Fruit fly (Drosophila melanogaster) whole organism, embryonic: Measurements from ENCODE around the gene egh.

Experiments used
- Adf1 ChIP-seq: fragments of 200-800 bp; sonication (Bioruptor generic); IDR thresholded peaks from 2 replicates; pipeline ENCODE4 v1.3.6; 2022; ENCODE audit warnings: missing biosample characterization, missing genetic modification characterization
- BEAF-32 ChIP-seq: fragments of 200-800 bp; sonication (Bioruptor generic); optimal IDR thresholded peaks from 3 replicates; lab custom pipeline; 2017; ENCODE audit warnings: missing biosample characterization, missing genetic modification characterization, mild to moderate bottlenecking, moderate library complexity, missing genetic modification reagents
- CG10654 ChIP-seq: fragments of 200-800 bp; sonication (Bioruptor generic); optimal IDR thresholded peaks from 2 replicates; lab custom pipeline; 2016; ENCODE audit warnings: missing biosample characterization, missing genetic modification characterization
- CG14710 ChIP-seq: fragments of 200-800 bp; sonication (Bioruptor generic); optimal IDR thresholded peaks from 3 replicates; lab custom pipeline; 2019; ENCODE audit warnings: missing biosample characterization, mild to moderate bottlenecking, missing genetic modification characterization, moderate library complexity
- CG17802 ChIP-seq: fragments of 200-800 bp; sonication (Bioruptor generic); optimal IDR thresholded peaks from 2 replicates; lab custom pipeline; 2018; ENCODE audit warnings: missing biosample characterization, mild to moderate bottlenecking, missing genetic modification characterization, moderate library complexity
- CG2116 ChIP-seq: fragments of 200-800 bp; sonication (Bioruptor generic); optimal IDR thresholded peaks from 3 replicates; lab custom pipeline; 2018; ENCODE audit warnings: missing biosample characterization, mild to moderate bottlenecking, missing genetic modification characterization
- CG2129 ChIP-seq: fragments of 200-800 bp; sonication (Bioruptor generic); IDR thresholded peaks from 2 replicates; pipeline ENCODE4 v1.3.6; 2022; ENCODE audit warnings: missing biosample characterization, missing genetic modification characterization; ENCODE audit not compliant: partially characterized antibody
- CG3065 ChIP-seq: fragments of 200-800 bp; sonication (Bioruptor generic); optimal IDR thresholded peaks from 2 replicates; lab custom pipeline; 2016; ENCODE audit warnings: missing biosample characterization, missing genetic modification characterization
- CG8478 ChIP-seq: fragments of >200 bp; optimal IDR thresholded peaks from 2 replicates; lab custom pipeline; 2018
- CHES-1-like ChIP-seq: fragments of 200-800 bp; sonication (Bioruptor generic); optimal IDR thresholded peaks from 2 replicates; lab custom pipeline; 2016; ENCODE audit warnings: missing biosample characterization, missing genetic modification characterization
- D19A ChIP-seq: fragments of 200-800 bp; optimal IDR thresholded peaks from 3 replicates; lab custom pipeline; 2019; ENCODE audit warnings: missing biosample characterization, mild to moderate bottlenecking, missing genetic modification characterization, moderate library complexity
- D19B ChIP-seq: fragments of 200-800 bp; sonication (Bioruptor generic); optimal IDR thresholded peaks from 2 replicates; lab custom pipeline; 2017; ENCODE audit warnings: missing biosample characterization, mild to moderate bottlenecking, missing genetic modification characterization
- Drgx ChIP-seq: fragments of 200-800 bp; sonication (Bioruptor generic); IDR thresholded peaks from 2 replicates; pipeline ENCODE4 v1.3.6; 2022; ENCODE audit warnings: missing biosample characterization, missing genetic modification characterization
- Ets65A ChIP-seq: fragments of 200-800 bp; sonication (Bioruptor generic); peaks from one replicate; lab custom pipeline; 2016; ENCODE audit warnings: missing biosample characterization, missing genetic modification characterization
- Fer3 ChIP-seq: fragments of 200-800 bp; sonication (Bioruptor generic); optimal IDR thresholded peaks from 2 replicates; lab custom pipeline; 2018; ENCODE audit warnings: missing biosample characterization, mild to moderate bottlenecking, missing genetic modification characterization, moderate library complexity
- HHEX ChIP-seq: fragments of 200-800 bp; sonication (Bioruptor generic); optimal IDR thresholded peaks from 3 replicates; lab custom pipeline; 2017; ENCODE audit warnings: missing biosample characterization, mild to moderate bottlenecking, missing genetic modification characterization, missing genetic modification reagents
- Hr51 ChIP-seq, 2 experiments: fragments of 200-800 bp; sonication (Bioruptor generic); optimal IDR thresholded peaks; 2 replicates in 1 of 2; 3 replicates in 1 of 2; lab custom pipeline; 2016 to 2018; ENCODE audit warnings: missing biosample characterization in 2 of 2, missing genetic modification characterization in 2 of 2, mild to moderate bottlenecking in 1 of 2, moderate library complexity in 1 of 2
- Lpt ChIP-seq: fragments of >200 bp; optimal IDR thresholded peaks from 2 replicates; lab custom pipeline; 2018; ENCODE audit warnings: missing biosample characterization, missing genetic modification characterization
- NK7.1 ChIP-seq: fragments of 200-800 bp; sonication (Bioruptor generic); optimal IDR thresholded peaks from 3 replicates; lab custom pipeline; 2016; ENCODE audit warnings: missing biosample characterization, missing genetic modification characterization
- Neu2 ChIP-seq: fragments of 200-800 bp; sonication (Bioruptor generic); optimal IDR thresholded peaks from 3 replicates; lab custom pipeline; 2016; ENCODE audit warnings: missing biosample characterization, missing genetic modification characterization, borderline replicate concordance
- Scr ChIP-seq: fragments of 200-800 bp; sonication (Bioruptor generic); IDR thresholded peaks from 2 replicates; pipeline ENCODE4 v1.3.6; 2022; ENCODE audit warnings: missing biosample characterization, missing genetic modification characterization; ENCODE audit not compliant: partially characterized antibody
- Sox102F ChIP-seq: fragments of 200-800 bp; sonication (Bioruptor generic); optimal IDR thresholded peaks from 2 replicates; lab custom pipeline; 2018; ENCODE audit warnings: missing biosample characterization, mild to moderate bottlenecking, missing genetic modification characterization, moderate library complexity
- Sry-δ ChIP-seq: fragments of 200-800 bp; sonication (Bioruptor generic); optimal IDR thresholded peaks from 2 replicates; lab custom pipeline; 2016; ENCODE audit warnings: missing biosample characterization, missing genetic modification characterization
- Trl ChIP-seq, 3 experiments: fragments of >200 bp in 2 of 3; fragments of 200-800 bp in 1 of 3; sonication (Bioruptor generic) in 1 of 3; optimal IDR thresholded peaks; 2 replicates in 1 of 3; 3 replicates in 2 of 3; lab custom pipeline; 2016 to 2017; ENCODE audit warnings: missing biosample characterization in 1 of 3, missing genetic modification characterization in 1 of 3
- amos ChIP-seq: fragments of 200-800 bp; sonication (Bioruptor generic); IDR thresholded peaks from 2 replicates; pipeline ENCODE4 v1.3.6; 2022; ENCODE audit warnings: missing biosample characterization, missing genetic modification characterization; ENCODE audit not compliant: partially characterized antibody
- aop ChIP-seq: fragments of 200-800 bp; sonication (Bioruptor generic); IDR thresholded peaks from 2 replicates; pipeline ENCODE4 v1.3.6; 2022; ENCODE audit warnings: missing biosample characterization, missing genetic modification characterization
- cas ChIP-seq: fragments of 200-800 bp; sonication (Bioruptor generic); IDR thresholded peaks from 2 replicates; pipeline ENCODE4 v1.3.6; 2022; ENCODE audit warnings: missing biosample characterization, missing genetic modification characterization
- cg ChIP-seq: fragments of 200-800 bp; sonication (Bioruptor generic); optimal IDR thresholded peaks from 3 replicates; lab custom pipeline; 2019; ENCODE audit warnings: missing biosample characterization, mild to moderate bottlenecking, missing genetic modification characterization, moderate library complexity
- chinmo ChIP-seq: fragments of 200-800 bp; sonication (Bioruptor generic); IDR thresholded peaks from 4 replicates; pipeline ENCODE4 v1.3.6; 2022; ENCODE audit warnings: missing biosample characterization, missing genetic modification characterization; ENCODE audit not compliant: partially characterized antibody
- chn ChIP-seq: fragments of 200-800 bp; sonication (Bioruptor generic); optimal IDR thresholded peaks from 2 replicates; lab custom pipeline; 2016; ENCODE audit warnings: missing biosample characterization, missing genetic modification characterization
- crol ChIP-seq: fragments of 200-800 bp; sonication (Bioruptor generic); IDR thresholded peaks from 2 replicates; pipeline ENCODE4 v1.3.6; 2022; ENCODE audit warnings: missing biosample characterization, missing genetic modification characterization
- crp ChIP-seq, 2 experiments: fragments of 200-800 bp; sonication (Bioruptor generic); optimal IDR thresholded peaks; 2 replicates in 1 of 2; 3 replicates in 1 of 2; lab custom pipeline; 2017; ENCODE audit warnings: missing biosample characterization in 2 of 2, missing genetic modification characterization in 2 of 2, mild to moderate bottlenecking in 1 of 2, moderate library complexity in 1 of 2
- dm ChIP-seq: fragments of 200-800 bp; sonication (Bioruptor generic); optimal IDR thresholded peaks from 3 replicates; lab custom pipeline; 2016; ENCODE audit warnings: missing biosample characterization, missing genetic modification characterization
- dysf ChIP-seq: fragments of 200-800 bp; sonication (Bioruptor generic); IDR thresholded peaks from 3 replicates; pipeline ENCODE4 v1.3.6; 2022; ENCODE audit warnings: missing biosample characterization, missing genetic modification characterization
- ewg ChIP-seq: fragments of 200-800 bp; sonication (Bioruptor generic); optimal IDR thresholded peaks from 3 replicates; lab custom pipeline; 2017; ENCODE audit warnings: mild to moderate bottlenecking, missing biosample characterization, missing genetic modification reagents, missing genetic modification characterization
- luna ChIP-seq: fragments of 200-800 bp; sonication (Bioruptor generic); optimal IDR thresholded peaks from 2 replicates; lab custom pipeline; 2016; ENCODE audit warnings: missing biosample characterization, missing genetic modification characterization
- mirr ChIP-seq: fragments of 200-800 bp; sonication (Bioruptor generic); optimal IDR thresholded peaks from 3 replicates; lab custom pipeline; 2018; ENCODE audit warnings: missing biosample characterization, mild to moderate bottlenecking, missing genetic modification characterization
- nerfin-1 ChIP-seq: fragments of 200-800 bp; sonication (Bioruptor generic); optimal IDR thresholded peaks from 3 replicates; lab custom pipeline; 2019; ENCODE audit warnings: missing biosample characterization, mild to moderate bottlenecking, missing genetic modification characterization, moderate library complexity
- onecut ChIP-seq: fragments of 200-800 bp; sonication (Bioruptor generic); IDR thresholded peaks from 2 replicates; pipeline ENCODE4 v1.3.6; 2022; ENCODE audit warnings: missing biosample characterization, missing genetic modification characterization
- pzg ChIP-seq: fragments of 200-800 bp; sonication (Bioruptor generic); optimal IDR thresholded peaks from 3 replicates; lab custom pipeline; 2018; ENCODE audit warnings: missing biosample characterization, mild to moderate bottlenecking, missing genetic modification characterization, moderate library complexity
- run ChIP-seq: fragments of 200-800 bp; sonication (Bioruptor generic); optimal IDR thresholded peaks from 3 replicates; lab custom pipeline; 2018; ENCODE audit warnings: missing biosample characterization, mild to moderate bottlenecking, missing genetic modification characterization
- sens ChIP-seq: fragments of 200-800 bp; sonication (Bioruptor generic); peaks from one replicate; lab custom pipeline; 2016; ENCODE audit warnings: missing biosample characterization, missing genetic modification characterization
- stwl ChIP-seq: fragments of 200-800 bp; sonication (Bioruptor generic); optimal IDR thresholded peaks from 3 replicates; lab custom pipeline; 2018; ENCODE audit warnings: missing biosample characterization, mild to moderate bottlenecking, missing genetic modification characterization, moderate library complexity
- unc-4 ChIP-seq: fragments of 200-800 bp; sonication (Bioruptor generic); IDR thresholded peaks from 2 replicates; pipeline ENCODE4 v1.3.6; 2022; ENCODE audit warnings: missing biosample characterization, missing genetic modification characterization; ENCODE audit not compliant: partially characterized antibody
- usp ChIP-seq: fragments of >200 bp; optimal IDR thresholded peaks from 2 replicates; lab custom pipeline; 2017; ENCODE audit warnings: missing biosample characterization, missing genetic modification characterization
- zfh2 ChIP-seq: fragments of 200-800 bp; sonication (Bioruptor generic); optimal IDR thresholded peaks from 2 replicates; lab custom pipeline; 2016; ENCODE audit warnings: missing biosample characterization, missing genetic modification characterization

egh gene

DNA sequence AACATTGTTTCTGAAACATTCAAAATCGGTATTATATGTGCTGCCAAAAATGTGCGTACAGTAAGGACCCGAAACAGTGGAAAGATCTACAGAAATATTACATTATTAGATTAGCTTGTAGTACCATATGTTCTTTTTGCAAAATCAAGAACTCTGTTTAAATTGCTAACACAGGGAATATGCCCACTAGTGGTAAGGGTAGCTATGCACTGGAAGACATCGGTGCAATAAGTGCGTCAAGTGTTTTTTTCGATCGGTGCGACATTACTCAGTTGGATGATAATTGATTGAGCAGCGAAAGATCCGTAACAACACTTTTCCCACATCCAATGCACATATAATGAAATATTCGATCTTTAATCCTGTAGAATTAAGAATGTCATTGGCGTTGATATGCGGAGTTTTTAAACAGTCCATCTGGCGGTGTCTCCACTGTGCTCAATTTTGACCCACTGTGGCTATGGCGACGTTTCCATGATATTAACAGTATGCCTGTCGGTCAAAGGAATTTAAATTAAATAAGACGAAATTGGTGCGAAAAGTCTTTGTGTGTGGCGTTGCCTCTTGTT is 46.9 kb downstream of the egh start (continued):
- no peak for TF ChIP-seq Lpt
- TF ChIP-seq usp (GFP tag; lab: Kevin White, UChicago): no peak
- no peak for TF ChIP-seq aop (GFP tag; lab: Robert Waterston, UW)
- TF ChIP-seq cas (GFP tag; lab: Robert Waterston, UW): no peak
- no peak for TF ChIP-seq luna (GFP tag; lab: Kevin White, UChicago)
- TF ChIP-seq CG10654 (GFP tag; lab: Kevin White, UChicago): no peak
- TF ChIP-seq zfh2 (GFP tag; lab: Kevin White, UChicago): no peak
- no peak for TF ChIP-seq Fer3
- TF ChIP-seq D19A (tag; lab: Kevin White, UChicago): peak; percentile 47
- TF ChIP-seq Sox102F (GFP tag; lab: Kevin White, UChicago): no peak
- TF ChIP-seq CG3065: no peak
- TF ChIP-seq D19B (GFP tag; lab: Kevin White, UChicago): no peak
- peak; percentile 41; the same call in 1 of the 2 replicates for TF ChIP-seq Drgx (GFP tag; lab: Robert Waterston, UW)
- TF ChIP-seq dysf (GFP tag; lab: Robert Waterston, UW): 0 out of 3 replicates have a peak, but pooled peaks have one; percentile 23
- TF ChIP-seq mirr (GFP tag; lab: Kevin White, UChicago): no peak

- TF ChIP-seq Ets65A (GFP tag; lab: Kevin White, UChicago): peak; percentile 24
- peak; percentile 19 for TF ChIP-seq pzg
- TF ChIP-seq chn (GFP tag; lab: Kevin White, UChicago): peak; percentile 1
- peak in 1 of 2 experiments; percentile 6 for TF ChIP-seq Hr51 (GFP tag; optimal IDR thresholded peaks at IDR 0.05; lab: Kevin White, UChicago)
- TF ChIP-seq cg (GFP tag; lab: Kevin White, UChicago): peak; percentile 51
- no peak for TF ChIP-seq CG10654 (GFP tag; lab: Kevin White, UChicago)
- TF ChIP-seq chinmo (GFP tag; lab: Robert Waterston, UW): 0 out of 4 replicates have a peak, but pooled peaks have one; percentile 22
- TF ChIP-seq CG2129 (GFP tag; lab: Robert Waterston, UW): no peak
- TF ChIP-seq NK7.1 (GFP tag; lab: Kevin White, UChicago): no peak
- peak; percentile 41; the same call in 1 of the 2 replicates for TF ChIP-seq unc-4 (GFP tag; lab: Robert Waterston, UW)
- TF ChIP-seq HHEX: no peak
- peak; percentile 69 for TF ChIP-seq onecut (GFP tag; lab: Robert Waterston, UW)
- TF ChIP-seq CG2116: peak; percentile 51
- TF ChIP-seq Trl (optimal IDR thresholded peaks at IDR 0.05; lab: Kevin White, UChicago): peak; percentile 11 to 47
- no peak for TF ChIP-seq Trl (GFP tag; optimal IDR thresholded peaks at IDR 0.05; lab: Kevin White, UChicago)
- peak in 1 of 2 experiments; percentile 12 for TF ChIP-seq crp (GFP tag; optimal IDR thresholded peaks at IDR 0.05; lab: Kevin White, UChicago)
- TF ChIP-seq dm (GFP tag; lab: Kevin White, UChicago): peak; percentile 13
- peak; percentile 39 for TF ChIP-seq stwl
- TF ChIP-seq sens (GFP tag; lab: Kevin White, UChicago): peak; percentile 15
- TF ChIP-seq CG17802: no peak
- TF ChIP-seq run (tag; lab: Kevin White, UChicago): no peak
- TF ChIP-seq Adf1: peak; percentile 9; the same call in 1 of the 2 replicates
- peak; percentile 69 for TF ChIP-seq crol (GFP tag; lab: Robert Waterston, UW)
- TF ChIP-seq Sry-δ (GFP tag; lab: Kevin White, UChicago): peak; percentile 16
- TF ChIP-seq Scr (GFP tag; lab: Robert Waterston, UW): 0 out of 2 replicates have a peak, but pooled peaks have one; percentile 31
- peak; percentile 79 for TF ChIP-seq ewg (GFP tag; lab: Kevin White, UChicago)
- TF ChIP-seq BEAF-32 (GFP tag; lab: Kevin White, UChicago): peak; percentile 61
- TF ChIP-seq amos (GFP tag; lab: Robert Waterston, UW): peak; percentile 57
- no peak for TF ChIP-seq CHES-1-like (GFP tag; lab: Kevin White, UChicago)
- TF ChIP-seq nerfin-1 (tag; lab: Kevin White, UChicago): peak; percentile 51
- TF ChIP-seq CG8478 (lab: Kevin White, UChicago): no peak
- TF ChIP-seq CG14710 (tag; lab: Kevin White, UChicago): peak; percentile 20
- no peak for TF ChIP-seq Neu2 (GFP tag; lab: Kevin White, UChicago)
Measured at dm6 chrX:2635953-2636715, 47.8 kb downstream of the egh start.
